Fruit fly (Drosophila melanogaster) S2 (cell line): ENCODE results near the gene CG7071.

ENCODE experiments used
- CG8478 ChIP-seq: fragments of >200 bp; optimal IDR thresholded peaks from 2 replicates; lab custom pipeline; 2018
- CTCF ChIP-seq, 2 experiments: fragments of >200 bp; optimal IDR thresholded peaks; 2 replicates each; lab custom pipeline; 2018

- TF ChIP-seq CTCF (optimal IDR thresholded peaks at IDR 0.05; lab: Kevin White, UChicago) (no peak), CG8478 (lab: Kevin White, UChicago) (no peak)
Observed at dm6 chr3R:22339510-22339909, 22.9 kb upstream of the CG7071 start.
